Fruit fly (Drosophila melanogaster) whole organism, prepupa: ENCODE measurements around the gene Polr3D.
A peak's percentile ranks its signal among the peaks of the same experiment; 100 is the strongest.

ENCODE experiments used
- Blimp-1 ChIP-seq: fragments of 200-800 bp; sonication (Bioruptor generic); optimal IDR thresholded peaks from 3 replicates; lab custom pipeline; 2017; ENCODE audit warnings: missing biosample characterization, missing genetic modification characterization, mild to moderate bottlenecking, moderate library complexity, missing genetic modification reagents
- CG10631 ChIP-seq: fragments of 200-800 bp; sonication (Bioruptor generic); optimal IDR thresholded peaks from 2 replicates; lab custom pipeline; 2016; ENCODE audit warnings: missing biosample characterization, missing genetic modification characterization
- CG10669 ChIP-seq: fragments of 200-800 bp; sonication (Bioruptor generic); optimal IDR thresholded peaks from 3 replicates; lab custom pipeline; 2018; ENCODE audit warnings: missing biosample characterization, mild to moderate bottlenecking, missing genetic modification characterization, moderate library complexity
- CG11902 ChIP-seq: fragments of 200-800 bp; sonication (Bioruptor generic); optimal IDR thresholded peaks from 3 replicates; lab custom pipeline; 2016; ENCODE audit warnings: missing biosample characterization, missing genetic modification characterization
- CG15336 ChIP-seq: fragments of 200-800 bp; sonication (Bioruptor generic); IDR thresholded peaks from 2 replicates; pipeline ENCODE4 v1.3.6; 2022; ENCODE audit warnings: missing biosample characterization, missing genetic modification characterization
- CG1621 ChIP-seq: fragments of 200-800 bp; sonication (Bioruptor generic); optimal IDR thresholded peaks from 3 replicates; lab custom pipeline; 2018; ENCODE audit warnings: missing biosample characterization, mild to moderate bottlenecking, missing genetic modification characterization
- CG16779 ChIP-seq: fragments of 200-800 bp; sonication (Bioruptor generic); optimal IDR thresholded peaks from 3 replicates; lab custom pipeline; 2017; ENCODE audit warnings: missing biosample characterization, mild to moderate bottlenecking, missing genetic modification characterization
- CG3032 ChIP-seq: fragments of 200-800 bp; optimal IDR thresholded peaks from 2 replicates; lab custom pipeline; 2019; ENCODE audit warnings: missing biosample characterization, mild to moderate bottlenecking, missing genetic modification characterization, moderate library complexity
- CG31627 ChIP-seq: fragments of 200-800 bp; sonication (Bioruptor generic); optimal IDR thresholded peaks from 3 replicates; lab custom pipeline; 2016; ENCODE audit warnings: missing biosample characterization, missing genetic modification characterization
- CG32006 ChIP-seq: fragments of 200-800 bp; sonication (Bioruptor generic); optimal IDR thresholded peaks from 3 replicates; lab custom pipeline; 2017; ENCODE audit warnings: missing biosample characterization, mild to moderate bottlenecking, missing genetic modification characterization
- CG34406 ChIP-seq: fragments of 200-800 bp; sonication (Bioruptor generic); optimal IDR thresholded peaks from 3 replicates; lab custom pipeline; 2016; ENCODE audit warnings: missing biosample characterization, missing genetic modification characterization
- CG3919 ChIP-seq: fragments of 200-800 bp; sonication (Bioruptor generic); optimal IDR thresholded peaks from 3 replicates; lab custom pipeline; 2016; ENCODE audit warnings: missing biosample characterization, missing genetic modification characterization
- CG4318 ChIP-seq: fragments of 200-800 bp; sonication (Bioruptor generic); optimal IDR thresholded peaks from 3 replicates; lab custom pipeline; 2017; ENCODE audit warnings: missing biosample characterization, mild to moderate bottlenecking, missing genetic modification characterization
- CG6163 ChIP-seq: fragments of 200-800 bp; sonication (Bioruptor generic); IDR thresholded peaks from 3 replicates; pipeline ENCODE4 v1.3.6; 2022; ENCODE audit warnings: missing biosample characterization, missing genetic modification characterization
- CG6792 ChIP-seq: fragments of 200-800 bp; sonication (Bioruptor generic); optimal IDR thresholded peaks from 3 replicates; lab custom pipeline; 2016; ENCODE audit warnings: missing biosample characterization, missing genetic modification characterization
- CG6808 ChIP-seq: fragments of 200-800 bp; sonication (Bioruptor generic); optimal IDR thresholded peaks from 3 replicates; lab custom pipeline; 2017; ENCODE audit warnings: missing biosample characterization, missing genetic modification characterization, mild to moderate bottlenecking, moderate library complexity, missing genetic modification reagents
- CG7368 ChIP-seq: fragments of 200-800 bp; sonication (Bioruptor generic); optimal IDR thresholded peaks from 3 replicates; lab custom pipeline; 2016; ENCODE audit warnings: missing biosample characterization, missing genetic modification characterization
- CG8119 ChIP-seq: fragments of 200-800 bp; sonication (Bioruptor generic); IDR thresholded peaks from 3 replicates; pipeline ENCODE4 v1.3.6; 2022; ENCODE audit warnings: missing biosample characterization, missing genetic modification characterization
- CG8319 ChIP-seq: fragments of 200-800 bp; sonication (Bioruptor generic); optimal IDR thresholded peaks from 3 replicates; lab custom pipeline; 2016; ENCODE audit warnings: missing biosample characterization, missing genetic modification characterization
- Eip75B ChIP-seq: fragments of 200-800 bp; sonication (Bioruptor generic); optimal IDR thresholded peaks from 3 replicates; lab custom pipeline; 2016; ENCODE audit warnings: missing biosample characterization, missing genetic modification characterization
- Eip78C ChIP-seq: fragments of 200-800 bp; sonication (Bioruptor generic); peaks from one replicate; lab custom pipeline; 2016; ENCODE audit warnings: missing biosample characterization, missing genetic modification characterization
- Eip93F ChIP-seq: fragments of 200-800 bp; sonication (Bioruptor generic); optimal IDR thresholded peaks from 2 replicates; lab custom pipeline; 2016; ENCODE audit warnings: missing biosample characterization, mild to moderate bottlenecking, missing genetic modification characterization
- Ets21C ChIP-seq: fragments of 200-800 bp; sonication (Bioruptor generic); optimal IDR thresholded peaks from 3 replicates; lab custom pipeline; 2016; ENCODE audit warnings: missing biosample characterization, missing genetic modification characterization
- Ets96B ChIP-seq: fragments of 200-800 bp; optimal IDR thresholded peaks from 2 replicates; lab custom pipeline; 2019; ENCODE audit warnings: missing biosample characterization, mild to moderate bottlenecking, missing genetic modification characterization, moderate library complexity
- Gug ChIP-seq: fragments of 200-800 bp; sonication (Bioruptor generic); IDR thresholded peaks from 2 replicates; pipeline ENCODE4 v1.3.6; 2022; ENCODE audit warnings: missing biosample characterization, missing genetic modification characterization
- Hr38 ChIP-seq: sonication (Bioruptor generic); optimal IDR thresholded peaks from 2 replicates; lab custom pipeline; 2016; ENCODE audit warnings: missing biosample characterization, missing genetic modification characterization
- Hr39 ChIP-seq: fragments of 200-800 bp; sonication (Bioruptor generic); optimal IDR thresholded peaks from 2 replicates; lab custom pipeline; 2016; ENCODE audit warnings: missing biosample characterization, missing genetic modification characterization
- Lpt ChIP-seq: fragments of 200-800 bp; sonication (Bioruptor generic); optimal IDR thresholded peaks from 3 replicates; lab custom pipeline; 2016; ENCODE audit warnings: missing biosample characterization, missing genetic modification characterization
- Met ChIP-seq: fragments of 200-800 bp; sonication (Bioruptor generic); optimal IDR thresholded peaks from 3 replicates; lab custom pipeline; 2016; ENCODE audit warnings: missing biosample characterization, missing genetic modification characterization
- Smox ChIP-seq: fragments of 200-800 bp; sonication (Bioruptor generic); optimal IDR thresholded peaks from 3 replicates; lab custom pipeline; 2016; ENCODE audit warnings: missing biosample characterization, missing genetic modification characterization
- Sox102F ChIP-seq: fragments of 200-800 bp; sonication (Bioruptor generic); optimal IDR thresholded peaks from 2 replicates; lab custom pipeline; 2016; ENCODE audit warnings: missing biosample characterization, mild to moderate bottlenecking, missing genetic modification characterization
- Sox14 ChIP-seq: fragments of 200-800 bp; sonication (Bioruptor generic); optimal IDR thresholded peaks from 3 replicates; lab custom pipeline; 2016; ENCODE audit warnings: missing biosample characterization, missing genetic modification characterization
- Sox15 ChIP-seq: fragments of 200-800 bp; sonication (Bioruptor generic); optimal IDR thresholded peaks from 3 replicates; lab custom pipeline; 2016; ENCODE audit warnings: missing biosample characterization, missing genetic modification characterization
- acj6 ChIP-seq: fragments of 200-800 bp; sonication (Bioruptor generic); optimal IDR thresholded peaks from 3 replicates; lab custom pipeline; 2016; ENCODE audit warnings: missing biosample characterization, missing genetic modification characterization
- cyc ChIP-seq: fragments of 200-800 bp; sonication (Bioruptor generic); optimal IDR thresholded peaks from 3 replicates; lab custom pipeline; 2016; ENCODE audit warnings: missing biosample characterization, missing genetic modification characterization
- dac ChIP-seq: fragments of 200-800 bp; sonication (Bioruptor generic); optimal IDR thresholded peaks from 2 replicates; lab custom pipeline; 2017; ENCODE audit warnings: missing biosample characterization, mild to moderate bottlenecking, missing genetic modification characterization
- dsx ChIP-seq: fragments of 200-800 bp; optimal IDR thresholded peaks from 3 replicates; lab custom pipeline; 2019; ENCODE audit warnings: missing biosample characterization, mild to moderate bottlenecking, missing genetic modification characterization, moderate library complexity; ENCODE audit not compliant: poor library complexity, severe bottlenecking
- eg ChIP-seq: fragments of 200-800 bp; sonication (Bioruptor generic); IDR thresholded peaks from 3 replicates; pipeline ENCODE4 v1.3.6; 2022; ENCODE audit warnings: missing biosample characterization, missing genetic modification characterization
- esn ChIP-seq: fragments of 200-800 bp; sonication (Bioruptor generic); optimal IDR thresholded peaks from 2 replicates; lab custom pipeline; 2016; ENCODE audit warnings: missing biosample characterization, mild to moderate bottlenecking, missing genetic modification characterization, moderate library complexity
- fd85E ChIP-seq: fragments of 200-800 bp; sonication (Bioruptor generic); optimal IDR thresholded peaks from 3 replicates; lab custom pipeline; 2016; ENCODE audit warnings: missing biosample characterization, missing genetic modification characterization
- pdm3 ChIP-seq: fragments of 200-800 bp; sonication (Bioruptor generic); optimal IDR thresholded peaks from 3 replicates; lab custom pipeline; 2016; ENCODE audit warnings: missing biosample characterization, missing genetic modification characterization
- salr ChIP-seq, 2 experiments: fragments of 200-800 bp; sonication (Bioruptor generic); optimal IDR thresholded peaks; 3 replicates each; lab custom pipeline; 2016 to 2018; ENCODE audit warnings: missing biosample characterization in 2 of 2, missing genetic modification characterization in 2 of 2, mild to moderate bottlenecking in 1 of 2
- spab ChIP-seq: fragments of 200-800 bp; sonication (Bioruptor generic); optimal IDR thresholded peaks from 2 replicates; lab custom pipeline; 2017; ENCODE audit warnings: missing biosample characterization, mild to moderate bottlenecking, missing genetic modification characterization, missing genetic modification reagents
- ss ChIP-seq, 2 experiments: fragments of 200-800 bp; sonication (Bioruptor generic); optimal IDR thresholded peaks; 2 replicates in 1 of 2; 3 replicates in 1 of 2; lab custom pipeline; 2017 to 2018; ENCODE audit warnings: mild to moderate bottlenecking in 2 of 2, missing biosample characterization in 2 of 2, missing genetic modification characterization in 2 of 2, moderate library complexity in 1 of 2
- topi ChIP-seq: fragments of 200-800 bp; sonication (Bioruptor generic); optimal IDR thresholded peaks from 3 replicates; lab custom pipeline; 2016; ENCODE audit warnings: missing biosample characterization, missing genetic modification characterization
- vri ChIP-seq: fragments of 200-800 bp; sonication (Bioruptor generic); optimal IDR thresholded peaks from 3 replicates; lab custom pipeline; 2016; ENCODE audit warnings: missing biosample characterization, mild to moderate bottlenecking, missing genetic modification characterization

Polr3D gene

DNA sequence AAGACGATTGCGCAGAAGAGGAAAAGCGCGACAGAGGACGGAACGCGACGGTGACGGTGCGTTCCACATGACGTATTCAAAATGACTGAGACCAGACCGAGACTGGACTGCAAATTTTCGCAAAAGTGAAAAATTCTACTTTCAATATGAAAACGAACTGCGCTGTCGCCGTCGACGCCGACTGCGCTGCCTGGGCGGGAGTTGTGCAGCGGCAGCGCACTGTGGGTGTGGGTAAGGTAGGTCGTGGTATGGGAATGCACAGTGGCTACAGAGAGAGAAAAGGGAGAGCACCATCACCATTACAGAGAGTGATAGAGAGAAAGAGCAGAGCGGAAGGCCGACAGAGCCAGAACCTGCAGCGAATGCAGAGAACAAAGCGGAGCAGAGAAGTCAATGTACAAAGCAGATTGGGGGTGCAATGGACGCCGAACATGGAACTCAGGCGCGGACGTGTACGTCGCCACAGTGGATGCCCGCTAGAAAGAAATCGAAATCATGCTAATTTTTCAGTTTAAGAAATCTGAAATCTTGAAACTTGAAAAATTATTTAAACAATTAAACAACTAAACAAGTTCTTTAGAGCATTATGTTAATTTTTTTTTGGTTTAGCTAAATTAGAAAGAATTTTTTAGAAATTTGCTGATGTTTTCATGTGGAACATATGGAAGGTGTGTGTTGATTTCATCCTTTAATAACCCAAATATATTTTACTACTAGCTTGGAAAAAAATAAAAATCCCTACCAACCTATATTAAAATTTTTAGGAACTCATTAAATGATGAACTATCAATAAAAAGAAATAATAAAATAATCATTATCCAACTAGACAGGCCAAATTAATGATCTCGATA, 44.5 kb downstream of the Polr3D start, which contains the start of gene Eip75B (continued):
- TF ChIP-seq Hr38 (GFP tag; lab: Kevin White, UChicago) (no peak), Gug (GFP tag; lab: Robert Waterston, UW) (peak; percentile 11; the same call in 1 of the 2 replicates), cyc (GFP tag; lab: Kevin White, UChicago) (peak; percentile 45), dsx (peak; percentile 18), vri (GFP tag; lab: Kevin White, UChicago) (peak; percentile 0), salr (GFP tag; optimal IDR thresholded peaks at IDR 0.05; lab: Kevin White, UChicago) (peak in 1 of 2 experiments; percentile 78), Eip78C (GFP tag; lab: Kevin White, UChicago) (peak; percentile 90), CG11902 (GFP tag; lab: Kevin White, UChicago) (peak; percentile 25), CG16779 (tag; lab: Kevin White, UChicago) (peak; percentile 4), Eip75B (GFP tag; lab: Kevin White, UChicago) (peak; percentile 55)

dm6 chr3L:18062959-18063510, 46.3 kb downstream of the Polr3D start:
- TF ChIP-seq Sox14, result peak; percentile 75
- TF ChIP-seq dsx, result peak; percentile 85
- TF ChIP-seq CG8319, result peak; percentile 13
- TF ChIP-seq CG32006, result peak; percentile 84
- TF ChIP-seq Sox102F (GFP tag; lab: Kevin White, UChicago), result peak; percentile 52
- TF ChIP-seq CG6792 (GFP tag; lab: Kevin White, UChicago), result peak; percentile 64
- TF ChIP-seq acj6, result peak; percentile 56
- peak; percentile 61 for TF ChIP-seq spab (GFP tag; lab: Kevin White, UChicago)
- peak; percentile 63 for TF ChIP-seq CG4318 (GFP tag; lab: Kevin White, UChicago)
- TF ChIP-seq Gug (GFP tag; lab: Robert Waterston, UW), result peak; percentile 80
- TF ChIP-seq CG7368 (GFP tag; lab: Kevin White, UChicago), result peak; percentile 1
- TF ChIP-seq CG10669 (GFP tag; lab: Kevin White, UChicago), result peak; percentile 73
- peak; percentile 84 for TF ChIP-seq CG8119
- peak; percentile 51 for TF ChIP-seq fd85E (GFP tag; lab: Kevin White, UChicago)
- TF ChIP-seq Ets96B (tag; lab: Kevin White, UChicago), result peak; percentile 89
- peak; percentile 35 for TF ChIP-seq Blimp-1
- no peak for TF ChIP-seq CG11902 (GFP tag; lab: Kevin White, UChicago)
- peak; percentile 76 for TF ChIP-seq Lpt
- TF ChIP-seq eg, result peak; percentile 82
- peak; percentile 18 for TF ChIP-seq Sox15 (GFP tag; lab: Kevin White, UChicago)
- peak; percentile 57 for TF ChIP-seq Smox
- TF ChIP-seq Eip93F (GFP tag; lab: Kevin White, UChicago), result no peak
- peak; percentile 84 to 88 for TF ChIP-seq ss (GFP tag; optimal IDR thresholded peaks at IDR 0.05; lab: Kevin White, UChicago)
- TF ChIP-seq CG31627 (GFP tag; lab: Kevin White, UChicago), result peak; percentile 13
- TF ChIP-seq CG1621 (tag; lab: Kevin White, UChicago), result peak; percentile 82
- peak; percentile 77 for TF ChIP-seq CG15336 (GFP tag; lab: Robert Waterston, UW)
- TF ChIP-seq topi (GFP tag; lab: Kevin White, UChicago), result peak; percentile 54
- TF ChIP-seq CG6808 (GFP tag; lab: Kevin White, UChicago), result peak; percentile 73
- peak; percentile 77 for TF ChIP-seq CG6163
- no peak for TF ChIP-seq Ets21C (GFP tag; lab: Kevin White, UChicago)
- TF ChIP-seq Met (GFP tag; lab: Kevin White, UChicago), result peak; percentile 48
- no peak for TF ChIP-seq Hr38 (GFP tag; lab: Kevin White, UChicago)
- peak; percentile 66 for TF ChIP-seq vri (GFP tag; lab: Kevin White, UChicago)
- peak; percentile 79 for TF ChIP-seq CG10631
- peak; percentile 71 for TF ChIP-seq CG3919 (GFP tag; lab: Kevin White, UChicago)
- TF ChIP-seq Hr39 (GFP tag; lab: Kevin White, UChicago), result peak; percentile 30
- peak; percentile 65 for TF ChIP-seq CG34406
- peak; percentile 90 for TF ChIP-seq Eip78C (GFP tag; lab: Kevin White, UChicago)
- peak; percentile 82 for TF ChIP-seq CG3032 (tag; lab: Kevin White, UChicago)
- peak; percentile 57 for TF ChIP-seq CG16779 (tag; lab: Kevin White, UChicago)
- TF ChIP-seq dac (GFP tag; lab: Kevin White, UChicago), result peak; percentile 48
- TF ChIP-seq pdm3 (GFP tag; lab: Kevin White, UChicago), result peak; percentile 71
- peak; percentile 49 for TF ChIP-seq esn (GFP tag; lab: Kevin White, UChicago)
